Fruit fly (Drosophila melanogaster): Measurements from ENCODE around the gene ValRS-m.
A peak's percentile ranks its signal among the peaks of the same experiment; 100 is the strongest.

ValRS-m gene

dm6 chr3L:8966324-8967011 is 1.9 kb upstream of the ValRS-m start, which contains the start of the genes CG5653 and CG5021:
Gene CG5653 (minus strand): TSS chr3L:8966374.
Gene CG5021 (plus strand): TSS chr3L:8966829.
- TF ChIP-seq MBD-R2 (GFP tag; IDR thresholded peaks at IDR 0.05) (peak; percentile 62; the same call in 1 of the 2 replicates), disco-r (GFP tag; optimal IDR thresholded peaks at IDR 0.05) (no peak), HLHmδ (GFP tag; optimal IDR thresholded peaks at IDR 0.05) (no peak), bbx (GFP tag; IDR thresholded peaks at IDR 0.05; ENCODE audit: partially characterized antibody) (peak; percentile 72), dysf (GFP tag; IDR thresholded peaks at IDR 0.05) (no peak), Vsx1 (GFP tag; optimal IDR thresholded peaks at IDR 0.05) (no peak), shn (GFP tag; optimal IDR thresholded peaks at IDR 0.05) (no peak), CG15601 (tag; optimal IDR thresholded peaks at IDR 0.05) (no peak), amos (GFP tag; IDR thresholded peaks at IDR 0.05; ENCODE audit: partially characterized antibody) (peak; percentile 57; the same call in 1 of the 2 replicates), CG16863 (GFP tag; optimal IDR thresholded peaks at IDR 0.05) (no peak), trem (tag; optimal IDR thresholded peaks at IDR 0.05) (peak; percentile 98), sqz (GFP tag; optimal IDR thresholded peaks at IDR 0.05) (no peak), CG18262 (tag; optimal IDR thresholded peaks at IDR 0.05) (no peak), CG30403 (GFP tag; optimal IDR thresholded peaks at IDR 0.05) (no peak), gcm (GFP tag; optimal IDR thresholded peaks at IDR 0.05) (no peak), seq (GFP tag; IDR thresholded peaks at IDR 0.05) (no peak), Blimp-1 (GFP tag; optimal IDR thresholded peaks at IDR 0.05) (no peak), CG33213 (GFP tag; optimal IDR thresholded peaks at IDR 0.05) (no peak), CG6854 (GFP tag; optimal IDR thresholded peaks at IDR 0.05) (no peak), CG4730 (GFP tag; IDR thresholded peaks at IDR 0.05) (no peak), CG34422 (GFP tag; IDR thresholded peaks at IDR 0.05) (no peak), CG8388 (GFP tag; optimal IDR thresholded peaks at IDR 0.05) (no peak), pum (GFP tag; optimal IDR thresholded peaks at IDR 0.05) (no peak), H15 (GFP tag; IDR thresholded peaks at IDR 0.05) (no peak), eyg (GFP tag; optimal IDR thresholded peaks at IDR 0.05) (no peak), Dfd (GFP tag; optimal IDR thresholded peaks at IDR 0.05) (no peak), crc (GFP tag; optimal IDR thresholded peaks at IDR 0.05) (no peak), Dip3 (GFP tag; optimal IDR thresholded peaks at IDR 0.05) (no peak), gro (GFP tag; optimal IDR thresholded peaks at IDR 0.05) (no peak), gfzf (GFP tag; optimal IDR thresholded peaks at IDR 0.05) (peak; percentile 27), Elba2 (GFP tag; optimal IDR thresholded peaks at IDR 0.05) (no peak), TFAM (GFP tag; optimal IDR thresholded peaks at IDR 0.05) (no peak), hb (GFP tag; IDR thresholded peaks at IDR 0.05; ENCODE audit: partially characterized antibody) (peak; percentile 70; the same call in 2 of the 3 replicates), CG3847 (GFP tag; IDR thresholded peaks at IDR 0.05) (peak; percentile 59), ato (GFP tag; IDR thresholded peaks at IDR 0.05; ENCODE audit: partially characterized antibody) (peak; percentile 56), Jarid2 (GFP tag; optimal IDR thresholded peaks at IDR 0.05) (no peak), rib (GFP tag; IDR thresholded peaks at IDR 0.05) (peak; percentile 52; the same call in 1 of the 2 replicates), CG32772 (GFP tag; IDR thresholded peaks at IDR 0.05) (no peak), chinmo (GFP tag; IDR thresholded peaks at IDR 0.05; ENCODE audit: partially characterized antibody) (no peak), p53 (GFP tag; optimal IDR thresholded peaks at IDR 0.05) (no peak), CG15073 (GFP tag; optimal IDR thresholded peaks at IDR 0.05) (no peak), sisA (GFP tag; IDR thresholded peaks at IDR 0.05) (no peak), cg (GFP tag; optimal IDR thresholded peaks at IDR 0.05) (no peak), YL-1 (GFP tag; optimal IDR thresholded peaks at IDR 0.05) (no peak), Nf-YA (GFP tag; IDR thresholded peaks at IDR 0.05) (no peak), maf-S (GFP tag; optimal IDR thresholded peaks at IDR 0.05) (no peak), pb (GFP tag; optimal IDR thresholded peaks at IDR 0.05) (no peak), lab (GFP tag; optimal IDR thresholded peaks at IDR 0.05) (no peak), esg (GFP tag; conservative IDR thresholded peaks at IDR 0.05) (no peak), NfI (GFP tag; optimal IDR thresholded peaks at IDR 0.05) (no peak)

All from whole organism, embryonic.